Fruit fly (Drosophila melanogaster) whole organism, embryonic: ENCODE results near the gene SecCl.

Experiments used
- ATbp ChIP-seq: fragments of 200-800 bp; sonication (Bioruptor generic); optimal IDR thresholded peaks from 2 replicates; lab custom pipeline; 2017; ENCODE audit warnings: missing biosample characterization, mild to moderate bottlenecking, missing genetic modification characterization, missing genetic modification reagents
- Blimp-1 ChIP-seq: fragments of 200-800 bp; sonication (Bioruptor generic); optimal IDR thresholded peaks from 3 replicates; lab custom pipeline; 2018; ENCODE audit warnings: missing biosample characterization, missing genetic modification characterization, mild to moderate bottlenecking, moderate library complexity, missing genetic modification reagents
- CG12219 ChIP-seq: fragments of 200-800 bp; sonication (Bioruptor generic); optimal IDR thresholded peaks from 3 replicates; lab custom pipeline; 2018; ENCODE audit warnings: missing biosample characterization, mild to moderate bottlenecking, missing genetic modification characterization
- CG12744 ChIP-seq: fragments of 200-800 bp; sonication (Bioruptor generic); optimal IDR thresholded peaks from 2 replicates; lab custom pipeline; 2016; ENCODE audit warnings: missing biosample characterization, missing genetic modification characterization
- CG13123 ChIP-seq: fragments of 200-800 bp; sonication (Bioruptor generic); optimal IDR thresholded peaks from 2 replicates; lab custom pipeline; 2016; ENCODE audit warnings: missing biosample characterization, missing genetic modification characterization
- CG14965 ChIP-seq: fragments of 200-800 bp; sonication (Bioruptor generic); optimal IDR thresholded peaks from 2 replicates; lab custom pipeline; 2016; ENCODE audit warnings: missing biosample characterization, missing genetic modification characterization, borderline replicate concordance
- CG15269 ChIP-seq: fragments of 200-800 bp; sonication (Bioruptor generic); optimal IDR thresholded peaks from 2 replicates; lab custom pipeline; 2018; ENCODE audit warnings: missing biosample characterization, mild to moderate bottlenecking, missing genetic modification characterization, moderate library complexity
- CG17359 ChIP-seq: fragments of 200-800 bp; sonication (Bioruptor generic); optimal IDR thresholded peaks from 3 replicates; lab custom pipeline; 2018; ENCODE audit warnings: missing biosample characterization, mild to moderate bottlenecking, missing genetic modification characterization, moderate library complexity
- CG17612 ChIP-seq: fragments of 200-800 bp; sonication (Bioruptor generic); IDR thresholded peaks from 2 replicates; pipeline ENCODE4 v1.3.6; 2022; ENCODE audit warnings: missing biosample characterization, missing genetic modification characterization
- CG2116 ChIP-seq: fragments of 200-800 bp; sonication (Bioruptor generic); optimal IDR thresholded peaks from 3 replicates; lab custom pipeline; 2018; ENCODE audit warnings: missing biosample characterization, mild to moderate bottlenecking, missing genetic modification characterization
- CG2875 ChIP-seq: fragments of 200-800 bp; sonication (Bioruptor generic); optimal IDR thresholded peaks from 2 replicates; lab custom pipeline; 2017; ENCODE audit warnings: missing biosample characterization, mild to moderate bottlenecking, missing genetic modification characterization, missing genetic modification reagents
- CG31441 ChIP-seq: fragments of 200-800 bp; sonication (Bioruptor generic); IDR thresholded peaks from 2 replicates; pipeline ENCODE4 v1.3.6; 2022; ENCODE audit warnings: missing biosample characterization, missing genetic modification characterization
- CG4282 ChIP-seq: fragments of 200-800 bp; sonication (Bioruptor generic); optimal IDR thresholded peaks from 2 replicates; lab custom pipeline; 2016; ENCODE audit warnings: missing biosample characterization, missing genetic modification characterization
- CG4404 ChIP-seq: fragments of 200-800 bp; sonication (Bioruptor generic); IDR thresholded peaks from 2 replicates; pipeline ENCODE4 v1.3.6; 2022; ENCODE audit warnings: missing biosample characterization, missing genetic modification characterization
- CG6854 ChIP-seq: fragments of 200-800 bp; sonication (Bioruptor generic); optimal IDR thresholded peaks from 3 replicates; lab custom pipeline; 2017; ENCODE audit warnings: missing biosample characterization, mild to moderate bottlenecking, missing genetic modification characterization
- CG7357 ChIP-seq: fragments of 200-800 bp; sonication (Bioruptor generic); IDR thresholded peaks from 3 replicates; pipeline ENCODE4 v1.3.6; 2022; ENCODE audit warnings: missing biosample characterization, missing genetic modification characterization
- CG7928 ChIP-seq: fragments of 200-800 bp; sonication (Bioruptor generic); optimal IDR thresholded peaks from 2 replicates; lab custom pipeline; 2017; ENCODE audit warnings: missing biosample characterization, mild to moderate bottlenecking, missing genetic modification characterization
- CG8388 ChIP-seq: fragments of 200-800 bp; sonication (Bioruptor generic); optimal IDR thresholded peaks from 2 replicates; lab custom pipeline; 2019; ENCODE audit warnings: missing biosample characterization, mild to moderate bottlenecking, missing genetic modification characterization, moderate library complexity
- CG9932 ChIP-seq: fragments of 200-800 bp; sonication (Bioruptor generic); IDR thresholded peaks from 2 replicates; pipeline ENCODE4 v1.3.6; 2022; ENCODE audit warnings: missing biosample characterization, missing genetic modification characterization
- D19A ChIP-seq: fragments of 200-800 bp; optimal IDR thresholded peaks from 3 replicates; lab custom pipeline; 2019; ENCODE audit warnings: missing biosample characterization, mild to moderate bottlenecking, missing genetic modification characterization, moderate library complexity
- Dbx ChIP-seq: fragments of 200-800 bp; sonication (Bioruptor generic); IDR thresholded peaks from 3 replicates; pipeline ENCODE4 v1.3.6; 2022; ENCODE audit warnings: missing biosample characterization, missing genetic modification characterization
- Dfd ChIP-seq, 2 experiments: fragments of >200 bp; optimal IDR thresholded peaks; 2 replicates each; lab custom pipeline; 2017; ENCODE audit warnings: missing biosample characterization in 2 of 2, missing genetic modification characterization in 2 of 2
- Dref ChIP-seq: fragments of 200-800 bp; sonication (Bioruptor generic); IDR thresholded peaks from 2 replicates; pipeline ENCODE4 v1.3.6; 2022; ENCODE audit warnings: missing biosample characterization, missing genetic modification characterization
- Elba2 ChIP-seq: fragments of 200-800 bp; sonication (Bioruptor generic); optimal IDR thresholded peaks from 3 replicates; lab custom pipeline; 2016; ENCODE audit warnings: missing biosample characterization, missing genetic modification characterization
- Fer2 ChIP-seq: fragments of 200-800 bp; sonication (Bioruptor generic); optimal IDR thresholded peaks from 2 replicates; lab custom pipeline; 2018; ENCODE audit warnings: missing biosample characterization, mild to moderate bottlenecking, missing genetic modification characterization, moderate library complexity
- Hey ChIP-seq: fragments of 200-800 bp; sonication (Bioruptor generic); optimal IDR thresholded peaks from 3 replicates; lab custom pipeline; 2018; ENCODE audit warnings: missing biosample characterization, mild to moderate bottlenecking, missing genetic modification characterization
- Hr78 ChIP-seq, 2 experiments: fragments of 200-800 bp in 1 of 2; fragments of >200 bp in 1 of 2; sonication (Bioruptor generic) in 1 of 2; optimal IDR thresholded peaks; 2 replicates each; lab custom pipeline; 2017 to 2019; ENCODE audit warnings: missing biosample characterization in 2 of 2, missing genetic modification characterization in 2 of 2, mild to moderate bottlenecking in 1 of 2, moderate library complexity in 1 of 2
- MESR4 ChIP-seq: fragments of 200-800 bp; sonication (Bioruptor generic); optimal IDR thresholded peaks from 2 replicates; lab custom pipeline; 2018; ENCODE audit warnings: missing biosample characterization, mild to moderate bottlenecking, missing genetic modification characterization, moderate library complexity
- PHDP ChIP-seq: fragments of 200-800 bp; sonication (Bioruptor generic); optimal IDR thresholded peaks from 3 replicates; lab custom pipeline; 2018; ENCODE audit warnings: missing biosample characterization, mild to moderate bottlenecking, missing genetic modification characterization, moderate library complexity
- Ptx1 ChIP-seq: fragments of 200-800 bp; sonication (Bioruptor generic); IDR thresholded peaks from 2 replicates; pipeline ENCODE4 v1.3.6; 2022; ENCODE audit warnings: missing biosample characterization, missing genetic modification characterization
- Side ChIP-seq: fragments of 200-800 bp; sonication (Bioruptor generic); optimal IDR thresholded peaks from 2 replicates; lab custom pipeline; 2016; ENCODE audit warnings: missing biosample characterization, missing genetic modification characterization
- Sry-β ChIP-seq: fragments of 200-800 bp; sonication (Bioruptor generic); optimal IDR thresholded peaks from 2 replicates; lab custom pipeline; 2018; ENCODE audit warnings: missing biosample characterization, mild to moderate bottlenecking, missing genetic modification characterization, moderate library complexity
- amos ChIP-seq: fragments of 200-800 bp; sonication (Bioruptor generic); IDR thresholded peaks from 2 replicates; pipeline ENCODE4 v1.3.6; 2022; ENCODE audit warnings: missing biosample characterization, missing genetic modification characterization; ENCODE audit not compliant: partially characterized antibody
- az2 ChIP-seq: fragments of 200-800 bp; sonication (Bioruptor generic); optimal IDR thresholded peaks from 3 replicates; lab custom pipeline; 2016; ENCODE audit warnings: missing biosample characterization, missing genetic modification characterization
- bowl ChIP-seq: fragments of 200-800 bp; sonication (Bioruptor generic); IDR thresholded peaks from 2 replicates; pipeline ENCODE4 v1.3.6; 2022; ENCODE audit warnings: missing biosample characterization, missing genetic modification characterization
- br ChIP-seq: fragments of >200 bp; optimal IDR thresholded peaks from 2 replicates; lab custom pipeline; 2017
- cas ChIP-seq: fragments of 200-800 bp; sonication (Bioruptor generic); IDR thresholded peaks from 2 replicates; pipeline ENCODE4 v1.3.6; 2022; ENCODE audit warnings: missing biosample characterization, missing genetic modification characterization
- croc ChIP-seq: fragments of 200-800 bp; sonication (Bioruptor generic); conservative IDR thresholded peaks from 3 replicates; pipeline ENCODE4 v1.3.6; 2022; ENCODE audit warnings: missing biosample characterization, missing genetic modification characterization
- insv ChIP-seq, 2 experiments: fragments of 200-800 bp; sonication (Bioruptor generic); optimal IDR thresholded peaks; 3 replicates each; lab custom pipeline; 2016 to 2018; ENCODE audit warnings: missing biosample characterization in 2 of 2, missing genetic modification characterization in 2 of 2
- inv ChIP-seq: fragments of 200-800 bp; sonication (Bioruptor generic); IDR thresholded peaks from 2 replicates; pipeline ENCODE4 v1.3.6; 2022; ENCODE audit warnings: missing biosample characterization, missing genetic modification characterization; ENCODE audit not compliant: partially characterized antibody
- kah ChIP-seq: fragments of 200-800 bp; sonication (Bioruptor generic); optimal IDR thresholded peaks from 2 replicates; lab custom pipeline; 2018; ENCODE audit warnings: missing biosample characterization, mild to moderate bottlenecking, missing genetic modification characterization
- kay ChIP-seq: fragments of 200-800 bp; sonication (Bioruptor generic); optimal IDR thresholded peaks from 2 replicates; lab custom pipeline; 2016; ENCODE audit warnings: missing biosample characterization, missing genetic modification characterization
- luna ChIP-seq: fragments of 200-800 bp; sonication (Bioruptor generic); optimal IDR thresholded peaks from 2 replicates; lab custom pipeline; 2016; ENCODE audit warnings: missing biosample characterization, missing genetic modification characterization
- nerfin-1 ChIP-seq: fragments of 200-800 bp; sonication (Bioruptor generic); optimal IDR thresholded peaks from 3 replicates; lab custom pipeline; 2019; ENCODE audit warnings: missing biosample characterization, mild to moderate bottlenecking, missing genetic modification characterization, moderate library complexity
- pb ChIP-seq: fragments of 200-800 bp; sonication (Bioruptor generic); optimal IDR thresholded peaks from 3 replicates; lab custom pipeline; 2016; ENCODE audit warnings: missing biosample characterization, missing genetic modification characterization
- pita ChIP-seq: fragments of 200-800 bp; sonication (Bioruptor generic); optimal IDR thresholded peaks from 2 replicates; lab custom pipeline; 2017; ENCODE audit warnings: missing biosample characterization, mild to moderate bottlenecking, missing genetic modification characterization
- ro ChIP-seq: fragments of 200-800 bp; sonication (Bioruptor generic); IDR thresholded peaks from 2 replicates; pipeline ENCODE4 v1.3.6; 2022; ENCODE audit warnings: missing biosample characterization, missing genetic modification characterization
- vvl ChIP-seq: fragments of 200-800 bp; sonication (Bioruptor generic); IDR thresholded peaks from 2 replicates; pipeline ENCODE4 v1.3.6; 2022; ENCODE audit warnings: missing biosample characterization, missing genetic modification characterization
- wek ChIP-seq: fragments of 200-800 bp; sonication (Bioruptor generic); optimal IDR thresholded peaks from 3 replicates; lab custom pipeline; 2018; ENCODE audit warnings: missing biosample characterization, mild to moderate bottlenecking, missing genetic modification characterization, moderate library complexity
- yki ChIP-seq: fragments of >200 bp; optimal IDR thresholded peaks from 3 replicates; lab custom pipeline; 2018
- z ChIP-seq: fragments of 200-800 bp; sonication (Bioruptor generic); IDR thresholded peaks from 3 replicates; pipeline ENCODE4 v1.3.6; 2022; ENCODE audit warnings: missing biosample characterization, missing genetic modification characterization
- zen ChIP-seq: fragments of 200-800 bp; sonication (Bioruptor generic); optimal IDR thresholded peaks from 3 replicates; lab custom pipeline; 2018; ENCODE audit warnings: missing biosample characterization, mild to moderate bottlenecking, missing genetic modification characterization, moderate library complexity

Gene SecCl

dm6 chr3L:17428779-17429178 is 41.1 kb upstream of the SecCl start, which contains the start of gene Gorab (continued):
- TF ChIP-seq CG2116 (peak; percentile 83), CG2875 (GFP tag; lab: Kevin White, UChicago) (peak; percentile 4), CG17612 (GFP tag; lab: Robert Waterston, UW) (peak; percentile 83), zen (tag; lab: Kevin White, UChicago) (peak; percentile 91), az2 (GFP tag; lab: Kevin White, UChicago) (peak; percentile 90), Blimp-1 (GFP tag; lab: Kevin White, UChicago) (peak; percentile 80), amos (GFP tag; lab: Robert Waterston, UW) (peak; percentile 54), kay (GFP tag; lab: Kevin White, UChicago) (peak; percentile 85), CG15269 (tag; lab: Kevin White, UChicago) (peak; percentile 87), CG13123 (GFP tag; lab: Kevin White, UChicago) (peak; percentile 85), PHDP (tag; lab: Kevin White, UChicago) (peak; percentile 84), CG12219 (GFP tag; lab: Kevin White, UChicago) (peak; percentile 26), yki (lab: Kevin White, UChicago) (no peak), Ptx1 (GFP tag; lab: Robert Waterston, UW) (peak; percentile 98), CG4282 (GFP tag; lab: Kevin White, UChicago) (peak; percentile 46), CG7928 (GFP tag; lab: Kevin White, UChicago) (peak; percentile 60), CG14965 (GFP tag; lab: Kevin White, UChicago) (no peak), nerfin-1 (peak; percentile 54), ATbp (GFP tag; lab: Kevin White, UChicago) (peak; percentile 50), CG4404 (GFP tag; lab: Robert Waterston, UW) (peak; percentile 97), Elba2 (GFP tag; lab: Kevin White, UChicago) (peak; percentile 81), CG9932 (GFP tag; lab: Robert Waterston, UW) (peak; percentile 97), CG12744 (GFP tag; lab: Kevin White, UChicago) (peak; percentile 81), inv (peak; percentile 49), Fer2 (peak; percentile 79), D19A (tag; lab: Kevin White, UChicago) (peak; percentile 88), kah (no peak), CG6854 (GFP tag; lab: Kevin White, UChicago) (no peak), MESR4 (no peak), Hr78 (GFP tag; optimal IDR thresholded peaks at IDR 0.05; lab: Kevin White, UChicago) (no peak), Dbx (GFP tag; lab: Robert Waterston, UW) (peak; percentile 95), bowl (peak; percentile 83), pita (GFP tag; lab: Kevin White, UChicago) (no peak), CG17359 (tag; lab: Kevin White, UChicago) (peak; percentile 88), CG31441 (GFP tag; lab: Robert Waterston, UW) (peak; percentile 93), Dref (GFP tag; lab: Robert Waterston, UW) (peak; percentile 69), luna (peak; percentile 37), pb (GFP tag; lab: Kevin White, UChicago) (no peak), CG8388 (GFP tag; lab: Kevin White, UChicago) (peak; percentile 67), Sry-β (GFP tag; lab: Kevin White, UChicago) (peak; percentile 11), z (GFP tag; lab: Robert Waterston, UW) (no peak), cas (GFP tag; lab: Robert Waterston, UW) (peak; percentile 91), insv (GFP tag; optimal IDR thresholded peaks at IDR 0.05; lab: Kevin White, UChicago) (peak in 1 of 2 experiments; percentile 30), CG7357 (GFP tag; lab: Robert Waterston, UW) (peak; percentile 99), croc (GFP tag; lab: Robert Waterston, UW) (peak; percentile 86), wek (no peak), Hey (tag; lab: Kevin White, UChicago) (peak; percentile 6), Side (no peak), br (lab: Kevin White, UChicago) (no peak), Dfd (GFP tag; optimal IDR thresholded peaks at IDR 0.05; lab: Kevin White, UChicago) (no peak), ro (GFP tag; lab: Robert Waterston, UW) (peak; percentile 89), vvl (peak; percentile 97)
